Worm (Caenorhabditis elegans) whole organism, midembryonic: ENCODE results near the gene srh-104.

Experiments used
- T22C8.4 ChIP-seq: fragments of 200-800 bp; sonication (Bioruptor generic); IDR thresholded peaks from 2 replicates; pipeline ENCODE4 v1.3.6; 2022; ENCODE audit warnings: missing genetic modification characterization, missing compliant biosample characterization
- cog-1 ChIP-seq: sonication (generic microtip); optimal IDR thresholded peaks from 2 replicates; lab custom pipeline; 2016; ENCODE audit warnings: missing genetic modification characterization, missing compliant biosample characterization
- flt-1 ChIP-seq: fragments of 200-800 bp; sonication (Bioruptor generic); IDR thresholded peaks from 2 replicates; pipeline ENCODE4 v1.3.6; 2022; ENCODE audit warnings: missing genetic modification characterization, missing compliant biosample characterization
- med-1 ChIP-seq: sonication (generic microtip); optimal IDR thresholded peaks from 2 replicates; lab custom pipeline; 2017; ENCODE audit warnings: missing genetic modification characterization, mild to moderate bottlenecking, missing compliant biosample characterization, antibody characterized with exemption, missing genetic modification reagents; ENCODE audit not compliant: insufficient read depth
- tab-1 ChIP-seq: fragments of 200-800 bp; sonication (Bioruptor generic); IDR thresholded peaks from 2 replicates; pipeline ENCODE4 v1.3.6; 2022; ENCODE audit warnings: missing genetic modification characterization, missing compliant biosample characterization
- ztf-23 ChIP-seq: fragments of 200-800 bp; sonication (Bioruptor generic); IDR thresholded peaks from 2 replicates; pipeline ENCODE4 v1.3.6; 2022; ENCODE audit warnings: missing genetic modification reagents, missing genetic modification characterization, missing compliant biosample characterization
- ztf-29 ChIP-seq: fragments of 200-800 bp; sonication (Bioruptor generic); IDR thresholded peaks from 2 replicates; pipeline ENCODE4 v1.3.6; 2022; ENCODE audit warnings: missing genetic modification reagents, missing genetic modification characterization, missing compliant biosample characterization

DNA sequence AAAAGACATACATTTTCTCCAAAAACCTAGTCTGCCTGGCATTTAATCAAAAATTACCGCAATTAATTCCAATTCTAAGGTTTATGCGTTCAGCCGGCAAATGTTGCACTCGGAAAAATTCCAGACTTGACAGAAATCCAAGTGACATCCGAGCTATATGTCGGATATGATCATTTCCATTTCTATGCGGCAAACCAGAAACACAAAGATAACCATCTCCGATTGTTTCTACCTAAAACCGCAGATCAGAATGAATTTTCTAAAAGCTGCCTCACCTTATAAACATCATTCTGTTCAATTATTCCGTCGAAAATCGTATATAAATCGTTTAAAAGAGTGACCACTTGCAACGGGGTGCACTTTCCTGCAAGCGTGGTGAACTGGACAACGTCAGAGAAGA is 5.1 kb upstream of the srh-104 start:
- no peak for TF ChIP-seq ztf-29 (GFP tag; lab: Robert Waterston, UW)
- TF ChIP-seq ztf-23 (GFP tag; lab: Robert Waterston, UW) = no peak
- TF ChIP-seq med-1 (GFP tag; lab: Kevin White, UChicago) = no peak
- no peak for TF ChIP-seq tab-1 (GFP tag; lab: Robert Waterston, UW)
- no peak for TF ChIP-seq flt-1
- no peak for TF ChIP-seq T22C8.4
- no peak for TF ChIP-seq cog-1 (tag; lab: Kevin White, UChicago)
